Worm (Caenorhabditis elegans): ENCODE results near the gene srg-9.

- TF ChIP-seq lsy-2 (tag; optimal IDR thresholded peaks at IDR 0.05), result no peak
- TF ChIP-seq peb-1 (tag; optimal IDR thresholded peaks at IDR 0.05), result no peak
- no peak for TF ChIP-seq mdl-1 (tag; optimal IDR thresholded peaks at IDR 0.05)
- TF ChIP-seq nhr-12 (tag; optimal IDR thresholded peaks at IDR 0.05), result no peak
- no peak for TF ChIP-seq blmp-1 (tag; optimal IDR thresholded peaks at IDR 0.05; ENCODE audit: insufficient read depth)
- no peak for TF ChIP-seq zag-1 (tag; optimal IDR thresholded peaks at IDR 0.05)
These were observed 25.7 kb downstream of the srg-9 start, which contains the start of gene esyt-2 for ce11 chrIII:6230870-6231269.

Data from whole organism, L2 larva.